Fruit fly (Drosophila melanogaster) whole organism, embryonic: ENCODE data around the gene Cyp313a4.
A peak's percentile ranks its signal among the peaks of the same experiment; 100 is the strongest.

Experiments used
- Blimp-1 ChIP-seq: fragments of 200-800 bp; sonication (Bioruptor generic); optimal IDR thresholded peaks from 3 replicates; lab custom pipeline; 2018; ENCODE audit warnings: missing biosample characterization, missing genetic modification characterization, mild to moderate bottlenecking, moderate library complexity, missing genetic modification reagents
- CG10274 ChIP-seq: fragments of 200-800 bp; sonication (Bioruptor generic); optimal IDR thresholded peaks from 3 replicates; lab custom pipeline; 2017; ENCODE audit warnings: missing biosample characterization, mild to moderate bottlenecking, missing genetic modification characterization
- CG10959 ChIP-seq: fragments of 200-800 bp; sonication (Bioruptor generic); IDR thresholded peaks from 2 replicates; pipeline ENCODE4 v1.3.6; 2022; ENCODE audit warnings: missing biosample characterization, missing genetic modification characterization
- CG13424 ChIP-seq: fragments of 200-800 bp; sonication (Bioruptor generic); optimal IDR thresholded peaks from 2 replicates; lab custom pipeline; 2019; ENCODE audit warnings: missing biosample characterization, mild to moderate bottlenecking, missing genetic modification characterization, moderate library complexity
- CG1529 ChIP-seq: fragments of 200-800 bp; sonication (Bioruptor generic); optimal IDR thresholded peaks from 3 replicates; lab custom pipeline; 2018; ENCODE audit warnings: missing biosample characterization, missing genetic modification characterization
- CG15696 ChIP-seq: fragments of 200-800 bp; sonication (Bioruptor generic); optimal IDR thresholded peaks from 2 replicates; lab custom pipeline; 2019; ENCODE audit warnings: missing biosample characterization, mild to moderate bottlenecking, missing genetic modification characterization, moderate library complexity
- CG2120 ChIP-seq: fragments of 200-800 bp; sonication (Bioruptor generic); optimal IDR thresholded peaks from 3 replicates; lab custom pipeline; 2016; ENCODE audit warnings: missing biosample characterization, missing genetic modification characterization
- CG30403 ChIP-seq: fragments of 200-800 bp; sonication (Bioruptor generic); optimal IDR thresholded peaks from 3 replicates; lab custom pipeline; 2016; ENCODE audit warnings: missing biosample characterization, missing genetic modification characterization
- CG4404 ChIP-seq: fragments of 200-800 bp; sonication (Bioruptor generic); IDR thresholded peaks from 2 replicates; pipeline ENCODE4 v1.3.6; 2022; ENCODE audit warnings: missing biosample characterization, missing genetic modification characterization
- CG7357 ChIP-seq: fragments of 200-800 bp; sonication (Bioruptor generic); IDR thresholded peaks from 3 replicates; pipeline ENCODE4 v1.3.6; 2022; ENCODE audit warnings: missing biosample characterization, missing genetic modification characterization
- CG7786 ChIP-seq: fragments of 200-800 bp; sonication (Bioruptor generic); optimal IDR thresholded peaks from 2 replicates; lab custom pipeline; 2016; ENCODE audit warnings: missing biosample characterization, missing genetic modification characterization
- CG8388 ChIP-seq: fragments of 200-800 bp; sonication (Bioruptor generic); optimal IDR thresholded peaks from 2 replicates; lab custom pipeline; 2019; ENCODE audit warnings: missing biosample characterization, mild to moderate bottlenecking, missing genetic modification characterization, moderate library complexity
- CG9727 ChIP-seq: fragments of 200-800 bp; sonication (Bioruptor generic); optimal IDR thresholded peaks from 3 replicates; lab custom pipeline; 2017; ENCODE audit warnings: missing biosample characterization, mild to moderate bottlenecking, missing genetic modification characterization
- Dfd ChIP-seq, 2 experiments: fragments of >200 bp; optimal IDR thresholded peaks; 2 replicates each; lab custom pipeline; 2017; ENCODE audit warnings: missing biosample characterization in 2 of 2, missing genetic modification characterization in 2 of 2
- Dll ChIP-seq: fragments of 200-800 bp; sonication (Bioruptor generic); IDR thresholded peaks from 4 replicates; pipeline ENCODE4 v1.3.6; 2022; ENCODE audit warnings: missing biosample characterization, missing genetic modification characterization; ENCODE audit not compliant: partially characterized antibody
- Doc3 ChIP-seq: fragments of 200-800 bp; sonication (Bioruptor generic); IDR thresholded peaks from 3 replicates; pipeline ENCODE4 v1.3.6; 2022; ENCODE audit warnings: missing biosample characterization, missing genetic modification characterization; ENCODE audit not compliant: partially characterized antibody
- Gsc ChIP-seq: fragments of 200-800 bp; sonication (Bioruptor generic); IDR thresholded peaks from 2 replicates; pipeline ENCODE4 v1.3.6; 2022; ENCODE audit warnings: missing biosample characterization, missing genetic modification characterization
- Gug ChIP-seq: fragments of 200-800 bp; sonication (Bioruptor generic); IDR thresholded peaks from 4 replicates; pipeline ENCODE4 v1.3.6; 2022; ENCODE audit warnings: missing biosample characterization, missing genetic modification characterization
- H2.0 ChIP-seq: fragments of 200-800 bp; sonication (Bioruptor generic); IDR thresholded peaks from 2 replicates; pipeline ENCODE4 v1.3.6; 2022; ENCODE audit warnings: missing biosample characterization, missing genetic modification characterization
- Hr39 ChIP-seq: fragments of >200 bp; optimal IDR thresholded peaks from 2 replicates; lab custom pipeline; 2017
- Jarid2 ChIP-seq: fragments of 200-800 bp; sonication (Bioruptor generic); optimal IDR thresholded peaks from 3 replicates; lab custom pipeline; 2017; ENCODE audit warnings: mild to moderate bottlenecking, missing biosample characterization, missing genetic modification reagents, missing genetic modification characterization
- Mad ChIP-seq: fragments of 200-800 bp; sonication (Bioruptor generic); optimal IDR thresholded peaks from 2 replicates; lab custom pipeline; 2016; ENCODE audit warnings: missing biosample characterization, missing genetic modification characterization
- Nf-YC ChIP-seq: fragments of 200-800 bp; optimal IDR thresholded peaks from 3 replicates; lab custom pipeline; 2019; ENCODE audit warnings: missing biosample characterization, mild to moderate bottlenecking, missing genetic modification characterization, moderate library complexity
- NfI ChIP-seq: fragments of 200-800 bp; sonication (Bioruptor generic); optimal IDR thresholded peaks from 3 replicates; lab custom pipeline; 2018; ENCODE audit warnings: missing biosample characterization, mild to moderate bottlenecking, missing genetic modification characterization, moderate library complexity
- Ssrp ChIP-seq: fragments of 200-800 bp; sonication (Bioruptor generic); optimal IDR thresholded peaks from 2 replicates; lab custom pipeline; 2018; ENCODE audit warnings: missing biosample characterization, mild to moderate bottlenecking, missing genetic modification characterization, moderate library complexity
- abd-A ChIP-seq: fragments of 200-800 bp; sonication (Bioruptor generic); optimal IDR thresholded peaks from 3 replicates; lab custom pipeline; 2019; ENCODE audit warnings: missing biosample characterization, mild to moderate bottlenecking, missing genetic modification characterization, moderate library complexity
- corto ChIP-seq: fragments of 200-800 bp; sonication (Bioruptor generic); optimal IDR thresholded peaks from 2 replicates; lab custom pipeline; 2016; ENCODE audit warnings: missing biosample characterization, mild to moderate bottlenecking, missing genetic modification characterization, moderate library complexity
- croc ChIP-seq: fragments of 200-800 bp; sonication (Bioruptor generic); conservative IDR thresholded peaks from 3 replicates; pipeline ENCODE4 v1.3.6; 2022; ENCODE audit warnings: missing biosample characterization, missing genetic modification characterization
- da ChIP-seq: fragments of 200-800 bp; sonication (Bioruptor generic); optimal IDR thresholded peaks from 2 replicates; lab custom pipeline; 2016; ENCODE audit warnings: missing biosample characterization, missing genetic modification characterization
- dati ChIP-seq: fragments of 200-800 bp; sonication (Bioruptor generic); IDR thresholded peaks from 2 replicates; pipeline ENCODE4 v1.3.6; 2022; ENCODE audit warnings: missing biosample characterization, missing genetic modification characterization
- dm ChIP-seq: fragments of 200-800 bp; sonication (Bioruptor generic); optimal IDR thresholded peaks from 3 replicates; lab custom pipeline; 2016; ENCODE audit warnings: missing biosample characterization, missing genetic modification characterization
- eve ChIP-seq, 2 experiments: fragments of >200 bp; optimal IDR thresholded peaks; 2 replicates each; lab custom pipeline; 2017; ENCODE audit warnings: missing biosample characterization in 2 of 2, missing genetic modification characterization in 2 of 2
- fd64A ChIP-seq: fragments of 200-800 bp; sonication (Bioruptor generic); optimal IDR thresholded peaks from 3 replicates; lab custom pipeline; 2018; ENCODE audit warnings: missing biosample characterization, mild to moderate bottlenecking, missing genetic modification characterization
- gsb-n ChIP-seq: fragments of 200-800 bp; sonication (Bioruptor generic); optimal IDR thresholded peaks from 3 replicates; lab custom pipeline; 2018; ENCODE audit warnings: missing biosample characterization, mild to moderate bottlenecking, missing genetic modification characterization
- h ChIP-seq: fragments of >200 bp; optimal IDR thresholded peaks from 2 replicates; lab custom pipeline; 2017
- hb ChIP-seq: fragments of 200-800 bp; sonication (Bioruptor generic); IDR thresholded peaks from 3 replicates; pipeline ENCODE4 v1.3.6; 2022; ENCODE audit warnings: missing biosample characterization, missing genetic modification characterization; ENCODE audit not compliant: partially characterized antibody
- insv ChIP-seq, 2 experiments: fragments of 200-800 bp; sonication (Bioruptor generic); optimal IDR thresholded peaks; 3 replicates each; lab custom pipeline; 2016 to 2018; ENCODE audit warnings: missing biosample characterization in 2 of 2, missing genetic modification characterization in 2 of 2
- kah ChIP-seq: fragments of 200-800 bp; sonication (Bioruptor generic); optimal IDR thresholded peaks from 2 replicates; lab custom pipeline; 2018; ENCODE audit warnings: missing biosample characterization, mild to moderate bottlenecking, missing genetic modification characterization
- org-1 ChIP-seq: fragments of 200-800 bp; sonication (Bioruptor generic); optimal IDR thresholded peaks from 2 replicates; lab custom pipeline; 2017; ENCODE audit warnings: missing biosample characterization, missing genetic modification characterization
- p53 ChIP-seq: fragments of 200-800 bp; sonication (Bioruptor generic); optimal IDR thresholded peaks from 2 replicates; lab custom pipeline; 2016; ENCODE audit warnings: missing biosample characterization, missing genetic modification characterization
- pros ChIP-seq: fragments of 200-800 bp; sonication (Bioruptor generic); optimal IDR thresholded peaks from 3 replicates; lab custom pipeline; 2019; ENCODE audit warnings: missing biosample characterization, mild to moderate bottlenecking, missing genetic modification characterization, moderate library complexity
- sens ChIP-seq: fragments of 200-800 bp; sonication (Bioruptor generic); peaks from one replicate; lab custom pipeline; 2016; ENCODE audit warnings: missing biosample characterization, missing genetic modification characterization
- shn ChIP-seq: fragments of 200-800 bp; sonication (Bioruptor generic); optimal IDR thresholded peaks from 3 replicates; lab custom pipeline; 2016; ENCODE audit warnings: missing biosample characterization, missing genetic modification characterization
- tll ChIP-seq, 2 experiments: fragments of 200-800 bp in 1 of 2; fragments of >200 bp in 1 of 2; sonication (Bioruptor generic) in 1 of 2; optimal IDR thresholded peaks; 2 replicates each; lab custom pipeline; 2017 to 2019; ENCODE audit warnings: missing biosample characterization in 2 of 2, missing genetic modification characterization in 2 of 2, mild to moderate bottlenecking in 1 of 2, moderate library complexity in 1 of 2
- trh ChIP-seq: fragments of 200-800 bp; sonication (Bioruptor generic); optimal IDR thresholded peaks from 2 replicates; lab custom pipeline; 2016; ENCODE audit warnings: missing biosample characterization, missing genetic modification characterization
- unpg ChIP-seq: fragments of 200-800 bp; sonication (Bioruptor generic); optimal IDR thresholded peaks from 3 replicates; lab custom pipeline; 2018; ENCODE audit warnings: missing biosample characterization, mild to moderate bottlenecking, missing genetic modification characterization, moderate library complexity
- zen ChIP-seq: fragments of 200-800 bp; sonication (Bioruptor generic); optimal IDR thresholded peaks from 3 replicates; lab custom pipeline; 2018; ENCODE audit warnings: missing biosample characterization, mild to moderate bottlenecking, missing genetic modification characterization, moderate library complexity
- zfh1 ChIP-seq: fragments of 200-800 bp; sonication (Bioruptor generic); IDR thresholded peaks from 3 replicates; pipeline ENCODE4 v1.3.6; 2022; ENCODE audit warnings: missing biosample characterization, missing genetic modification characterization

Gene Cyp313a4

dm6 chr3R:12649099-12650029, 31.8 kb downstream of the Cyp313a4 start (continued):
- TF ChIP-seq CG15696 (tag; lab: Kevin White, UChicago) (no peak), zfh1 (0 out of 3 replicates have a peak, but pooled peaks have one; percentile 15)

- TF ChIP-seq p53 (no peak), h (lab: Kevin White, UChicago) (no peak), gsb-n (tag; lab: Kevin White, UChicago) (no peak), CG10274 (GFP tag; lab: Kevin White, UChicago) (no peak), CG7357 (GFP tag; lab: Robert Waterston, UW) (no peak), dati (GFP tag; lab: Robert Waterston, UW) (no peak), H2.0 (GFP tag; lab: Robert Waterston, UW) (no peak), Gsc (GFP tag; lab: Robert Waterston, UW) (no peak), org-1 (GFP tag; lab: Kevin White, UChicago) (no peak), CG30403 (GFP tag; lab: Kevin White, UChicago) (no peak), shn (no peak), Jarid2 (GFP tag; lab: Kevin White, UChicago) (peak; percentile 72), croc (GFP tag; lab: Robert Waterston, UW) (no peak), pros (GFP tag; lab: Kevin White, UChicago) (peak; percentile 65), Dfd (GFP tag; optimal IDR thresholded peaks at IDR 0.05; lab: Kevin White, UChicago) (no peak), Mad (GFP tag; lab: Kevin White, UChicago) (no peak), CG1529 (GFP tag; lab: Kevin White, UChicago) (no peak), Gug (GFP tag; lab: Robert Waterston, UW) (no peak), CG9727 (GFP tag; lab: Kevin White, UChicago) (peak; percentile 0), insv (GFP tag; optimal IDR thresholded peaks at IDR 0.05; lab: Kevin White, UChicago) (peak in 1 of 2 experiments; percentile 0), Blimp-1 (GFP tag; lab: Kevin White, UChicago) (no peak), CG13424 (tag; lab: Kevin White, UChicago) (no peak), Doc3 (GFP tag; lab: Robert Waterston, UW) (no peak), eve (GFP tag; optimal IDR thresholded peaks at IDR 0.05; lab: Kevin White, UChicago) (no peak), CG4404 (GFP tag; lab: Robert Waterston, UW) (no peak), sens (GFP tag; lab: Kevin White, UChicago) (peak; percentile 74), NfI (GFP tag; lab: Kevin White, UChicago) (no peak), Hr39 (lab: Kevin White, UChicago) (no peak), CG10959 (GFP tag; lab: Robert Waterston, UW) (no peak), kah (GFP tag; lab: Kevin White, UChicago) (no peak), unpg (GFP tag; lab: Kevin White, UChicago) (no peak), tll (GFP tag; optimal IDR thresholded peaks at IDR 0.05; lab: Kevin White, UChicago) (peak in 1 of 2 experiments; percentile 93), zfh1 (no peak), CG8388 (no peak), dm (GFP tag; lab: Kevin White, UChicago) (peak; percentile 6), Ssrp (tag; lab: Kevin White, UChicago) (no peak), fd64A (GFP tag; lab: Kevin White, UChicago) (no peak), Nf-YC (tag; lab: Kevin White, UChicago) (no peak), abd-A (tag; lab: Kevin White, UChicago) (no peak), da (GFP tag; lab: Kevin White, UChicago) (peak; percentile 19), corto (GFP tag; lab: Kevin White, UChicago) (no peak), zen (tag; lab: Kevin White, UChicago) (peak; percentile 46), hb (no peak), Dll (no peak), trh (no peak), CG7786 (no peak), CG2120 (no peak)
These were observed 33.2 kb downstream of the Cyp313a4 start, which contains the start of gene Dtg for dm6 chr3R:12647954-12648353. Gene Dtg (plus strand): TSS chr3R:12648058.
